Worm (Caenorhabditis elegans) whole organism, mixed stage, embryonic: ENCODE data around the gene ZK1098.2.
A peak's percentile ranks its signal among the peaks of the same experiment; 100 is the strongest.

Experiments
- M03D4.4 ChIP-seq: sonication (generic microtip); optimal IDR thresholded peaks from 2 replicates; lab custom pipeline; 2017; ENCODE audit warnings: mild to moderate bottlenecking, missing genetic modification characterization, missing compliant biosample characterization
- bed-3 ChIP-seq: fragments of 200-800 bp; sonication (Bioruptor generic); optimal IDR thresholded peaks from 3 replicates; lab custom pipeline; 2018; ENCODE audit warnings: mild to moderate bottlenecking, missing genetic modification characterization, moderate library complexity, missing compliant biosample characterization
- blmp-1 ChIP-seq: fragments of 150-350 bp; optimal IDR thresholded peaks from 2 replicates; lab custom pipeline; 2014; ENCODE audit warnings: missing biosample characterization, missing genetic modification characterization
- ceh-39 ChIP-seq: fragments of 150-350 bp; optimal IDR thresholded peaks from 2 replicates; lab custom pipeline; 2014; ENCODE audit warnings: missing biosample characterization, missing genetic modification characterization
- ceh-43 ChIP-seq: fragments of 200-800 bp; sonication (Bioruptor generic); optimal IDR thresholded peaks from 2 replicates; lab custom pipeline; 2018; ENCODE audit warnings: mild to moderate bottlenecking, missing genetic modification characterization, moderate library complexity, missing compliant biosample characterization
- ceh-83 ChIP-seq: fragments of 200-800 bp; sonication (Bioruptor generic); optimal IDR thresholded peaks from 2 replicates; lab custom pipeline; 2018; ENCODE audit warnings: mild to moderate bottlenecking, missing genetic modification characterization, missing compliant biosample characterization
- ces-1 ChIP-seq: fragments of 150-350 bp; optimal IDR thresholded peaks from 2 replicates; lab custom pipeline; 2014; ENCODE audit warnings: missing biosample characterization, missing genetic modification reagents, missing genetic modification characterization
- cnd-1 ChIP-seq: fragments of 200-800 bp; sonication (Bioruptor generic); optimal IDR thresholded peaks from 2 replicates; lab custom pipeline; 2018; ENCODE audit warnings: mild to moderate bottlenecking, missing genetic modification characterization, missing compliant biosample characterization
- drap-1 ChIP-seq: fragments of 200-800 bp; sonication (Bioruptor generic); optimal IDR thresholded peaks from 3 replicates; lab custom pipeline; 2018; ENCODE audit warnings: mild to moderate bottlenecking, missing genetic modification characterization, missing compliant biosample characterization
- elt-3 ChIP-seq: fragments of 150-350 bp; optimal IDR thresholded peaks from 2 replicates; lab custom pipeline; 2014; ENCODE audit warnings: missing biosample characterization, missing genetic modification characterization
- ham-2 ChIP-seq: fragments of 200-800 bp; sonication (Bioruptor generic); optimal IDR thresholded peaks from 2 replicates; lab custom pipeline; 2018; ENCODE audit warnings: mild to moderate bottlenecking, missing genetic modification characterization, missing compliant biosample characterization
- hlh-1 ChIP-seq: fragments of 150-350 bp; optimal IDR thresholded peaks from 2 replicates; lab custom pipeline; 2014; ENCODE audit warnings: missing biosample characterization, missing genetic modification reagents, missing genetic modification characterization
- lin-13 ChIP-seq: fragments of 150-350 bp; optimal IDR thresholded peaks from 2 replicates; lab custom pipeline; 2014; ENCODE audit warnings: missing biosample characterization, missing genetic modification characterization
- lin-32 ChIP-seq: fragments of 200-800 bp; sonication (Bioruptor generic); optimal IDR thresholded peaks from 2 replicates; lab custom pipeline; 2018; ENCODE audit warnings: mild to moderate bottlenecking, missing genetic modification characterization, missing compliant biosample characterization
- lsy-2 ChIP-seq: fragments of 150-350 bp; optimal IDR thresholded peaks from 2 replicates; lab custom pipeline; 2014; ENCODE audit warnings: missing biosample characterization, missing genetic modification characterization
- mab-5 ChIP-seq: fragments of 150-350 bp; optimal IDR thresholded peaks from 2 replicates; lab custom pipeline; 2014; ENCODE audit warnings: missing biosample characterization, missing genetic modification characterization
- mep-1 ChIP-seq: fragments of 150-350 bp; optimal IDR thresholded peaks from 2 replicates; lab custom pipeline; 2017; ENCODE audit warnings: missing biosample characterization, missing genetic modification reagents, missing genetic modification characterization, inconsistent platforms
- nhr-12 ChIP-seq: fragments of 150-350 bp; optimal IDR thresholded peaks from 2 replicates; lab custom pipeline; 2014; ENCODE audit warnings: missing biosample characterization, missing genetic modification characterization
- nhr-2 ChIP-seq: fragments of 150-350 bp; optimal IDR thresholded peaks from 2 replicates; lab custom pipeline; 2014; ENCODE audit warnings: missing biosample characterization, missing genetic modification characterization
- nhr-237 ChIP-seq: fragments of 150-350 bp; optimal IDR thresholded peaks from 2 replicates; lab custom pipeline; 2014; ENCODE audit warnings: missing biosample characterization, missing genetic modification characterization
- nhr-28 ChIP-seq: fragments of 150-350 bp; optimal IDR thresholded peaks from 2 replicates; lab custom pipeline; 2014; ENCODE audit warnings: missing biosample characterization, missing genetic modification characterization
- nhr-76 ChIP-seq: sonication (generic microtip); optimal IDR thresholded peaks from 2 replicates; lab custom pipeline; 2017; ENCODE audit warnings: missing biosample characterization, missing genetic modification characterization
- pha-4 ChIP-seq: fragments of 150-350 bp; optimal IDR thresholded peaks from 2 replicates; lab custom pipeline; 2018; ENCODE audit warnings: missing biosample characterization, missing genetic modification reagents, missing genetic modification characterization
- snpc-4 ChIP-seq: fragments of 150-350 bp; optimal IDR thresholded peaks from 2 replicates; lab custom pipeline; 2014; ENCODE audit warnings: missing biosample characterization, missing genetic modification characterization
- sptf-1 ChIP-seq: sonication (generic microtip); optimal IDR thresholded peaks from 2 replicates; lab custom pipeline; 2017; ENCODE audit warnings: mild to moderate bottlenecking, missing genetic modification characterization, moderate library complexity, missing compliant biosample characterization
- tbx-8 ChIP-seq: fragments of 200-800 bp; sonication (Bioruptor generic); optimal IDR thresholded peaks from 2 replicates; lab custom pipeline; 2018; ENCODE audit warnings: mild to moderate bottlenecking, missing genetic modification characterization, moderate library complexity, missing compliant biosample characterization
- unc-120 ChIP-seq: sonication (generic microtip); optimal IDR thresholded peaks from 2 replicates; lab custom pipeline; 2017; ENCODE audit warnings: missing genetic modification characterization, missing compliant biosample characterization; ENCODE audit not compliant: poor library complexity, severe bottlenecking
- unc-39 ChIP-seq: fragments of 150-350 bp; optimal IDR thresholded peaks from 2 replicates; lab custom pipeline; 2014; ENCODE audit warnings: missing biosample characterization, missing genetic modification characterization
- unc-62 ChIP-seq: fragments of 150-350 bp; optimal IDR thresholded peaks from 2 replicates; lab custom pipeline; 2014; ENCODE audit warnings: missing biosample characterization, missing genetic modification reagents, missing genetic modification characterization
- zip-8 ChIP-seq: fragments of 150-350 bp; optimal IDR thresholded peaks from 2 replicates; lab custom pipeline; 2014; ENCODE audit warnings: missing biosample characterization, missing genetic modification characterization
- ztf-11 ChIP-seq: fragments of 150-350 bp; optimal IDR thresholded peaks from 2 replicates; lab custom pipeline; 2014; ENCODE audit warnings: missing biosample characterization, missing genetic modification characterization

The ZK1098.2 gene

DNA sequence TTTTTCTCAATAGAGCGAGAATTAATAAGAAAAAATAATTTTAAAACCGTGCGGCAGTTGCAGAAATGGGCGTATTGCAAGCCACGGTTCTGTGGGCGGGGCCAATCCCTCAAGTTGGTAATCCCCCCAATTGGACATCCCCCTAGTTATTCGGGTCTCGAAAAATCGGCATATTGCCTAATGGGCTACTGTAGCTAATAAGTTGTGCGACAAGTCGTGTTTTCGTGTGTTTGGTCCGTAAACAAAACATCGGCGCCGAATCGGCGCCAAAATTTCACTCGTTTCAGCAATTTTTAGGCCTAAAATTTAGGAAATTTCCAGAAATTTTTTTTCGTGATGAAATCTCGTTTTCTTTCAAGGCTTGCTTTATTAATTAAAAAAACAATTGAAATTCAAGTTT lies 24.6 kb upstream of the ZK1098.2 start:
- TF ChIP-seq sptf-1 (no peak), unc-120 (no peak), zip-8 (no peak), ceh-83 (GFP tag; lab: Kevin White, UChicago) (no peak), M03D4.4 (no peak), tbx-8 (no peak), ceh-39 (tag; lab: Kevin White, UChicago) (no peak), ces-1 (GFP tag; lab: Kevin White, UChicago) (no peak), unc-39 (no peak), ztf-11 (tag; lab: Kevin White, UChicago) (no peak), ceh-43 (GFP tag; lab: Kevin White, UChicago) (no peak), nhr-237 (tag; lab: Kevin White, UChicago) (no peak), cnd-1 (tag; lab: Kevin White, UChicago) (no peak)

DNA sequence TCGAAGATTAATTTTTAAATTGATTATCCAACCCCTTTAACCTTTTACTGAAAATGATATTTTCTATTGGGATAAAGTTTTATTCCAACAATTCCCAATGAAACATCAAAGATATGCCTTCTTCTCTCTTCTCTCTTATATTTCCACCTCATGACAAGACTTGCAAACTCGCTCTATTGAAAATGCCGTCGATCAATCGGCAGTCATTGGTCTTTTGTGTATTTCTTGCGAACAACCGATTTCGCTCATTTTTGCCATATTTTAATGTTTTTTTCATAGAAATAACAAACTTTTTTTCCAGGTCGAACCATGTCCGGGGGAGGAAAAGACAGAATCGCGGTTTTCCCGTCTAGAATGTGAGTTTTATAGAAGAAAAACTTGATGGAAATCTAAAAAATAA lies 21.2 kb upstream of the ZK1098.2 start, which contains the start of gene vha-14:
vha-14 (plus strand) TSS at position 302 of the 400 bp plus-strand sequence.
- TF ChIP-seq mep-1 (tag; lab: Kevin White, UChicago) (peak; percentile 71), unc-120 (no peak), ceh-39 (tag; lab: Kevin White, UChicago) (no peak), unc-62 (GFP tag; lab: Kevin White, UChicago) (peak; percentile 38), unc-39 (no peak), nhr-237 (tag; lab: Kevin White, UChicago) (peak; percentile 19), bed-3 (GFP tag; lab: Kevin White, UChicago) (no peak), lsy-2 (tag; lab: Kevin White, UChicago) (peak; percentile 38), nhr-76 (tag; lab: Kevin White, UChicago) (no peak), drap-1 (no peak), ces-1 (GFP tag; lab: Kevin White, UChicago) (peak; percentile 6)

ce11 chrIII:9509764-9510370 lies 19.1 kb upstream of the ZK1098.2 start:
- TF ChIP-seq ceh-83 (GFP tag; lab: Kevin White, UChicago) (no peak), lin-32 (GFP tag; lab: Kevin White, UChicago) (no peak), unc-120 (peak; percentile 23), elt-3 (tag; lab: Kevin White, UChicago) (no peak), ham-2 (no peak), unc-62 (GFP tag; lab: Kevin White, UChicago) (peak; percentile 45), lsy-2 (tag; lab: Kevin White, UChicago) (no peak), nhr-12 (tag; lab: Kevin White, UChicago) (no peak), tbx-8 (no peak), snpc-4 (tag; lab: Kevin White, UChicago) (no peak), ces-1 (GFP tag; lab: Kevin White, UChicago) (peak; percentile 94), ceh-43 (GFP tag; lab: Kevin White, UChicago) (no peak), nhr-237 (tag; lab: Kevin White, UChicago) (no peak), nhr-2 (tag; lab: Kevin White, UChicago) (no peak)

- TF ChIP-seq ceh-39 (tag; lab: Kevin White, UChicago) (no peak), unc-120 (no peak), mab-5 (no peak), M03D4.4 (no peak), ceh-43 (GFP tag; lab: Kevin White, UChicago) (no peak), ces-1 (GFP tag; lab: Kevin White, UChicago) (no peak), elt-3 (tag; lab: Kevin White, UChicago) (no peak), drap-1 (no peak), nhr-28 (no peak), lin-13 (no peak), snpc-4 (tag; lab: Kevin White, UChicago) (no peak), unc-39 (no peak), blmp-1 (no peak), mep-1 (tag; lab: Kevin White, UChicago) (no peak), hlh-1 (tag; lab: Kevin White, UChicago) (no peak)
Observed at ce11 chrIII:9511055-9511520, 17.9 kb upstream of the ZK1098.2 start, which contains the start of gene F55H2.5. Gene F55H2.5, plus strand, starts transcription at chrIII:9511470.

DNA sequence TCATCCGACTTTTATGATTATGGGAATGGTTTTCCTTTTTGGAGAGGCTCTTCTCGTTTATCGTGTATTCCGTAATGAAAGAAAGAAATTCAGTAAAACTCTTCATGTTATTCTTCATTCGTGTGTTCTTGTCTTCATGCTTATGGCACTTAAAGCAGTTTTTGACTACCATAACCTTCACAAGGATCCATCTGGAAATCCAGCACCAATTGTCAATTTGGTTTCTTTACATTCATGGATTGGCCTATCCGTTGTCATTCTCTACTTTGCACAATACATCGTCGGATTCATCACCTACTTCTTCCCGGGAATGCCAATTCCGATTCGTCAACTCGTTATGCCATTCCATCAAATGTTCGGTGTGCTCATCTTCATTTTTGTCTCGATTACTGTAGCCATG lies 17.3 kb upstream of the ZK1098.2 start:
- TF ChIP-seq cnd-1 (tag; lab: Kevin White, UChicago) (no peak), pha-4 (tag; lab: Kevin White, UChicago) (no peak)
